Worm (Caenorhabditis elegans): ENCODE data around the gene tsen-2.

DNA sequence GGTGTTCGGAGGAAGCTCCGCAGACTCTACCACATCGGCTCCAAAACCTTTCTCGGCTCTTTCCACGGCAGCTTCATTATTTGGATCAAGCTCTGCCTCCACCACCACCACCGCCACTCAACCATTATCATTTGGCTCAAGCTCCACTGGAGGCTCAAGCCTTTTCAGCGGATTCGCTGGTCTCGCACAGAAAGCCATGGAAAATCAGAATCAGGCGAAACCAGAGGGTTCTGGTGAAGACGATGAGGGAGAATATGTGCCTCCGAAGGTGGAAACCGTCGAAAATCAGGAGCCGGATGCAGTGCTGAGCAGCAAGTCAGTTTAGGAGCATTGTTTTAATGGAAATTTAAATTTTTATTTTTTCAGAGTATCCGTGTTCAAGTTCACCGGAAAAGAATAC lies 19.0 kb upstream of the tsen-2 start:
- no peak for TF ChIP-seq nhr-71 (tag; optimal IDR thresholded peaks at IDR 0.05)
- TF ChIP-seq nhr-77 (tag; optimal IDR thresholded peaks at IDR 0.05) = no peak
- no peak for TF ChIP-seq mep-1 (tag; optimal IDR thresholded peaks at IDR 0.05)
- TF ChIP-seq nhr-47 (tag; optimal IDR thresholded peaks at IDR 0.05) = no peak
- no peak for TF ChIP-seq pqm-1 (tag; optimal IDR thresholded peaks at IDR 0.05)
- no peak for TF ChIP-seq tlp-1 (tag; optimal IDR thresholded peaks at IDR 0.05)
- no peak for TF ChIP-seq aha-1 (tag; optimal IDR thresholded peaks at IDR 0.05)

Measured in whole organism, L1 larva.